Fruit fly (Drosophila melanogaster) whole organism, embryonic: ENCODE measurements around the gene Mrm2.

Source experiments
- Adf1 ChIP-seq: fragments of 200-800 bp; sonication (Bioruptor generic); IDR thresholded peaks from 2 replicates; pipeline ENCODE4 v1.3.6; 2022; ENCODE audit warnings: missing biosample characterization, missing genetic modification characterization
- Asciz ChIP-seq: fragments of 200-800 bp; sonication (Bioruptor generic); optimal IDR thresholded peaks from 2 replicates; lab custom pipeline; 2017; ENCODE audit warnings: missing biosample characterization, mild to moderate bottlenecking, missing genetic modification characterization, missing genetic modification reagents
- BtbVII ChIP-seq: fragments of 200-800 bp; sonication (Bioruptor generic); optimal IDR thresholded peaks from 3 replicates; lab custom pipeline; 2017; ENCODE audit warnings: missing biosample characterization, mild to moderate bottlenecking, missing genetic modification characterization
- CG10959 ChIP-seq: fragments of 200-800 bp; sonication (Bioruptor generic); IDR thresholded peaks from 2 replicates; pipeline ENCODE4 v1.3.6; 2022; ENCODE audit warnings: missing biosample characterization, missing genetic modification characterization
- CG11085 ChIP-seq: fragments of 200-800 bp; sonication (Bioruptor generic); IDR thresholded peaks from 2 replicates; pipeline ENCODE4 v1.3.6; 2022; ENCODE audit warnings: missing biosample characterization, missing genetic modification characterization
- CG11093 ChIP-seq: fragments of 200-800 bp; sonication (Bioruptor generic); IDR thresholded peaks from 3 replicates; pipeline ENCODE4 v1.3.6; 2022; ENCODE audit warnings: missing biosample characterization, missing genetic modification characterization
- CG12391 ChIP-seq: fragments of 200-800 bp; sonication (Bioruptor generic); optimal IDR thresholded peaks from 3 replicates; lab custom pipeline; 2018; ENCODE audit warnings: missing biosample characterization, mild to moderate bottlenecking, missing genetic modification characterization, moderate library complexity
- CG13624 ChIP-seq: fragments of 200-800 bp; sonication (Bioruptor generic); optimal IDR thresholded peaks from 2 replicates; lab custom pipeline; 2016; ENCODE audit warnings: missing biosample characterization, missing genetic modification characterization
- CG14860 ChIP-seq: fragments of 200-800 bp; sonication (Bioruptor generic); IDR thresholded peaks from 3 replicates; pipeline ENCODE4 v1.3.6; 2022; ENCODE audit warnings: missing biosample characterization, missing genetic modification characterization; ENCODE audit not compliant: partially characterized antibody
- CG15601 ChIP-seq: fragments of 200-800 bp; sonication (Bioruptor generic); optimal IDR thresholded peaks from 3 replicates; lab custom pipeline; 2019; ENCODE audit warnings: missing biosample characterization, mild to moderate bottlenecking, missing genetic modification characterization, moderate library complexity
- CG1647 ChIP-seq: fragments of 200-800 bp; sonication (Bioruptor generic); optimal IDR thresholded peaks from 3 replicates; lab custom pipeline; 2016; ENCODE audit warnings: missing biosample characterization, missing genetic modification characterization
- CG16813 ChIP-seq: fragments of 200-800 bp; sonication (Bioruptor generic); IDR thresholded peaks from 3 replicates; pipeline ENCODE4 v1.3.6; 2022; ENCODE audit warnings: missing biosample characterization, missing genetic modification characterization; ENCODE audit not compliant: partially characterized antibody
- CG18764 ChIP-seq: fragments of 200-800 bp; sonication (Bioruptor generic); optimal IDR thresholded peaks from 3 replicates; lab custom pipeline; 2016; ENCODE audit warnings: missing biosample characterization, missing genetic modification characterization
- CG2199 ChIP-seq: fragments of 200-800 bp; sonication (Bioruptor generic); IDR thresholded peaks from 3 replicates; pipeline ENCODE4 v1.3.6; 2022; ENCODE audit warnings: missing biosample characterization, missing genetic modification characterization
- CG3407 ChIP-seq: fragments of 200-800 bp; sonication (Bioruptor generic); optimal IDR thresholded peaks from 2 replicates; lab custom pipeline; 2018; ENCODE audit warnings: missing biosample characterization, mild to moderate bottlenecking, missing genetic modification characterization
- CG34376 ChIP-seq: fragments of 200-800 bp; sonication (Bioruptor generic); optimal IDR thresholded peaks from 2 replicates; lab custom pipeline; 2018; ENCODE audit warnings: missing biosample characterization, mild to moderate bottlenecking, missing genetic modification characterization
- CG34422 ChIP-seq: fragments of 200-800 bp; sonication (Bioruptor generic); IDR thresholded peaks from 3 replicates; pipeline ENCODE4 v1.3.6; 2022; ENCODE audit warnings: missing biosample characterization, missing genetic modification characterization
- CG4730 ChIP-seq: fragments of 200-800 bp; sonication (Bioruptor generic); IDR thresholded peaks from 2 replicates; pipeline ENCODE4 v1.3.6; 2022; ENCODE audit warnings: missing biosample characterization, missing genetic modification characterization
- CG6689 ChIP-seq: fragments of 200-800 bp; sonication (Bioruptor generic); IDR thresholded peaks from 2 replicates; pipeline ENCODE4 v1.3.6; 2022; ENCODE audit warnings: missing biosample characterization, missing genetic modification characterization
- CG6854 ChIP-seq: fragments of 200-800 bp; sonication (Bioruptor generic); optimal IDR thresholded peaks from 3 replicates; lab custom pipeline; 2017; ENCODE audit warnings: missing biosample characterization, mild to moderate bottlenecking, missing genetic modification characterization
- D19A ChIP-seq: fragments of 200-800 bp; optimal IDR thresholded peaks from 3 replicates; lab custom pipeline; 2019; ENCODE audit warnings: missing biosample characterization, mild to moderate bottlenecking, missing genetic modification characterization, moderate library complexity
- Fer3 ChIP-seq: fragments of 200-800 bp; sonication (Bioruptor generic); optimal IDR thresholded peaks from 2 replicates; lab custom pipeline; 2018; ENCODE audit warnings: missing biosample characterization, mild to moderate bottlenecking, missing genetic modification characterization, moderate library complexity
- HHEX ChIP-seq: fragments of 200-800 bp; sonication (Bioruptor generic); optimal IDR thresholded peaks from 3 replicates; lab custom pipeline; 2017; ENCODE audit warnings: missing biosample characterization, mild to moderate bottlenecking, missing genetic modification characterization, missing genetic modification reagents
- HLHmδ ChIP-seq: fragments of 200-800 bp; sonication (Bioruptor generic); optimal IDR thresholded peaks from 2 replicates; lab custom pipeline; 2018; ENCODE audit warnings: missing biosample characterization, mild to moderate bottlenecking, missing genetic modification characterization, moderate library complexity
- Lhr ChIP-seq: fragments of 200-800 bp; sonication (Bioruptor generic); optimal IDR thresholded peaks from 3 replicates; lab custom pipeline; 2017; ENCODE audit warnings: mild to moderate bottlenecking, missing biosample characterization, missing genetic modification reagents, missing genetic modification characterization
- Nf-YC ChIP-seq: fragments of 200-800 bp; optimal IDR thresholded peaks from 3 replicates; lab custom pipeline; 2019; ENCODE audit warnings: missing biosample characterization, mild to moderate bottlenecking, missing genetic modification characterization, moderate library complexity
- Rfx ChIP-seq: fragments of 200-800 bp; sonication (Bioruptor generic); IDR thresholded peaks from 2 replicates; pipeline ENCODE4 v1.3.6; 2022; ENCODE audit warnings: missing biosample characterization, missing genetic modification characterization
- Tbp ChIP-seq: fragments of >200 bp; optimal IDR thresholded peaks from 2 replicates; lab custom pipeline; 2018; ENCODE audit warnings: missing biosample characterization, missing genetic modification characterization
- Xbp1 ChIP-seq: fragments of 200-800 bp; sonication (Bioruptor generic); optimal IDR thresholded peaks from 3 replicates; lab custom pipeline; 2016; ENCODE audit warnings: missing biosample characterization, mild to moderate bottlenecking, missing genetic modification characterization
- ap ChIP-seq: fragments of 200-800 bp; sonication (Bioruptor generic); IDR thresholded peaks from 2 replicates; pipeline ENCODE4 v1.3.6; 2022; ENCODE audit warnings: missing biosample characterization, missing genetic modification characterization
- ash1 ChIP-seq: fragments of 200-800 bp; sonication (Bioruptor generic); optimal IDR thresholded peaks from 2 replicates; lab custom pipeline; 2018; ENCODE audit warnings: missing biosample characterization, mild to moderate bottlenecking, missing genetic modification characterization
- cg ChIP-seq: fragments of 200-800 bp; sonication (Bioruptor generic); optimal IDR thresholded peaks from 3 replicates; lab custom pipeline; 2019; ENCODE audit warnings: missing biosample characterization, mild to moderate bottlenecking, missing genetic modification characterization, moderate library complexity
- chinmo ChIP-seq: fragments of 200-800 bp; sonication (Bioruptor generic); IDR thresholded peaks from 4 replicates; pipeline ENCODE4 v1.3.6; 2022; ENCODE audit warnings: missing biosample characterization, missing genetic modification characterization; ENCODE audit not compliant: partially characterized antibody
- chm ChIP-seq: fragments of 200-800 bp; sonication (Bioruptor generic); IDR thresholded peaks from 2 replicates; pipeline ENCODE4 v1.3.6; 2022; ENCODE audit warnings: missing biosample characterization, missing genetic modification characterization
- crc ChIP-seq: fragments of 200-800 bp; sonication (Bioruptor generic); optimal IDR thresholded peaks from 2 replicates; lab custom pipeline; 2016; ENCODE audit warnings: missing biosample characterization, missing genetic modification characterization
- dmrt99B ChIP-seq: fragments of 200-800 bp; sonication (Bioruptor generic); optimal IDR thresholded peaks from 2 replicates; lab custom pipeline; 2018; ENCODE audit warnings: missing biosample characterization, mild to moderate bottlenecking, missing genetic modification characterization, moderate library complexity
- emc ChIP-seq: fragments of 200-800 bp; sonication (Bioruptor generic); optimal IDR thresholded peaks from 2 replicates; lab custom pipeline; 2016; ENCODE audit warnings: missing biosample characterization, missing genetic modification characterization
- fd102C ChIP-seq: fragments of 200-800 bp; sonication (Bioruptor generic); optimal IDR thresholded peaks from 2 replicates; lab custom pipeline; 2018; ENCODE audit warnings: missing biosample characterization, mild to moderate bottlenecking, missing genetic modification characterization, moderate library complexity
- fu2 ChIP-seq: fragments of 200-800 bp; sonication (Bioruptor generic); optimal IDR thresholded peaks from 2 replicates; lab custom pipeline; 2016; ENCODE audit warnings: missing biosample characterization, missing genetic modification characterization
- lmd ChIP-seq: fragments of 200-800 bp; sonication (Bioruptor generic); IDR thresholded peaks from 2 replicates; pipeline ENCODE4 v1.3.6; 2022; ENCODE audit warnings: missing biosample characterization, missing genetic modification characterization
- lov ChIP-seq, 2 experiments: fragments of 200-800 bp in 1 of 2; fragments of >200 bp in 1 of 2; sonication (Bioruptor generic) in 1 of 2; IDR thresholded peaks in 1 of 2; optimal IDR thresholded peaks in 1 of 2; 2 replicates in 1 of 2; 3 replicates in 1 of 2; pipeline versions ENCODE4 v1.3.6 to Lab custom; 2017 to 2022; ENCODE audit warnings: missing biosample characterization in 1 of 2, missing genetic modification characterization in 1 of 2
- luna ChIP-seq: fragments of 200-800 bp; sonication (Bioruptor generic); optimal IDR thresholded peaks from 2 replicates; lab custom pipeline; 2016; ENCODE audit warnings: missing biosample characterization, missing genetic modification characterization
- mld ChIP-seq: fragments of 200-800 bp; sonication (Bioruptor generic); IDR thresholded peaks from 3 replicates; pipeline ENCODE4 v1.3.6; 2022; ENCODE audit warnings: missing biosample characterization, missing genetic modification characterization; ENCODE audit not compliant: partially characterized antibody
- nmo ChIP-seq: fragments of 200-800 bp; sonication (Bioruptor generic); optimal IDR thresholded peaks from 2 replicates; lab custom pipeline; 2018; ENCODE audit warnings: missing biosample characterization, mild to moderate bottlenecking, missing genetic modification characterization, moderate library complexity
- onecut ChIP-seq: fragments of 200-800 bp; sonication (Bioruptor generic); IDR thresholded peaks from 2 replicates; pipeline ENCODE4 v1.3.6; 2022; ENCODE audit warnings: missing biosample characterization, missing genetic modification characterization
- phol ChIP-seq: fragments of 200-800 bp; sonication (Bioruptor generic); optimal IDR thresholded peaks from 3 replicates; lab custom pipeline; 2018; ENCODE audit warnings: missing biosample characterization, mild to moderate bottlenecking, missing genetic modification characterization, moderate library complexity
- sim ChIP-seq: fragments of 200-800 bp; sonication (Bioruptor generic); IDR thresholded peaks from 2 replicates; pipeline ENCODE4 v1.3.6; 2022; ENCODE audit warnings: missing biosample characterization, missing genetic modification characterization
- stwl ChIP-seq: fragments of 200-800 bp; sonication (Bioruptor generic); optimal IDR thresholded peaks from 3 replicates; lab custom pipeline; 2018; ENCODE audit warnings: missing biosample characterization, mild to moderate bottlenecking, missing genetic modification characterization, moderate library complexity
- tgo ChIP-seq: fragments of 200-800 bp; sonication (Bioruptor generic); IDR thresholded peaks from 3 replicates; pipeline ENCODE4 v1.3.6; 2022; ENCODE audit warnings: missing biosample characterization, missing genetic modification characterization
- ttk ChIP-seq: fragments of 200-800 bp; sonication (Bioruptor generic); IDR thresholded peaks from 2 replicates; pipeline ENCODE4 v2.1.2; 2022; ENCODE audit warnings: missing biosample characterization, missing genetic modification characterization

Mrm2 gene

dm6 chr3R:19836687-19837086 is 24.7 kb upstream of the Mrm2 start, which contains the start of gene bnl (continued):
- no peak for TF ChIP-seq Fer3
- no peak for TF ChIP-seq emc (GFP tag; lab: Kevin White, UChicago)
- peak; percentile 25 for TF ChIP-seq HHEX
- peak; percentile 48 for TF ChIP-seq fd102C (GFP tag; lab: Kevin White, UChicago)
- TF ChIP-seq CG11085: no peak
- TF ChIP-seq ttk (GFP tag; lab: Robert Waterston, UW): no peak
- TF ChIP-seq CG14860 (GFP tag; lab: Robert Waterston, UW): peak; percentile 41; the same call in 1 of the 3 replicates
- TF ChIP-seq Tbp (GFP tag; lab: Kevin White, UChicago): no peak
- TF ChIP-seq CG4730: no peak
- TF ChIP-seq D19A (tag; lab: Kevin White, UChicago): peak; percentile 22
- no peak for TF ChIP-seq fu2 (GFP tag; lab: Kevin White, UChicago)
- peak; percentile 64 for TF ChIP-seq Nf-YC
- peak; percentile 83; the same call in 3 of the 4 replicates for TF ChIP-seq chinmo (GFP tag; lab: Robert Waterston, UW)
- TF ChIP-seq CG1647: peak; percentile 50
- no peak for TF ChIP-seq ap
- TF ChIP-seq CG16813 (GFP tag; lab: Robert Waterston, UW): peak; percentile 45; the same call in 2 of the 3 replicates
- TF ChIP-seq CG13624 (GFP tag; lab: Kevin White, UChicago): peak; percentile 24
- no peak for TF ChIP-seq CG10959
- peak; percentile 16 for TF ChIP-seq Xbp1
- TF ChIP-seq nmo (GFP tag; lab: Kevin White, UChicago): peak; percentile 11
- TF ChIP-seq stwl: peak; percentile 50
- TF ChIP-seq Lhr (GFP tag; lab: Kevin White, UChicago): no peak
- TF ChIP-seq phol (tag; lab: Kevin White, UChicago): peak; percentile 31
- peak; percentile 5 for TF ChIP-seq luna
- peak; percentile 77 for TF ChIP-seq ash1 (GFP tag; lab: Kevin White, UChicago)
- peak; percentile 23 for TF ChIP-seq dmrt99B
- 0 out of 3 replicates have a peak, but pooled peaks have one; percentile 17 for TF ChIP-seq tgo
- no peak; the same call in 2 of the 3 replicates for TF ChIP-seq mld
- peak; percentile 61 for TF ChIP-seq CG34376 (GFP tag; lab: Kevin White, UChicago)
- TF ChIP-seq sim: peak; percentile 13; the same call in 1 of the 2 replicates
- TF ChIP-seq CG6689 (GFP tag; lab: Robert Waterston, UW): no peak
- TF ChIP-seq CG11093 (GFP tag; lab: Robert Waterston, UW): no peak; the same call in 2 of the 3 replicates
- peak; percentile 6 for TF ChIP-seq Asciz (GFP tag; lab: Kevin White, UChicago)
- peak; percentile 84 for TF ChIP-seq chm (GFP tag; lab: Robert Waterston, UW)
- peak; percentile 93; the same call in 2 of the 3 replicates for TF ChIP-seq CG2199 (GFP tag; lab: Robert Waterston, UW)
- peak; percentile 38 for TF ChIP-seq BtbVII (GFP tag; lab: Kevin White, UChicago)
- TF ChIP-seq CG6854 (GFP tag; lab: Kevin White, UChicago): peak; percentile 23
- TF ChIP-seq lmd (GFP tag; lab: Robert Waterston, UW): 0 out of 2 replicates have a peak, but pooled peaks have one; percentile 16
- peak; percentile 51 for TF ChIP-seq onecut
- peak; percentile 84 for TF ChIP-seq HLHmδ (GFP tag; lab: Kevin White, UChicago)
- no peak for TF ChIP-seq crc (GFP tag; lab: Kevin White, UChicago)
- peak; percentile 71 for TF ChIP-seq Rfx (GFP tag; lab: Robert Waterston, UW)
- no peak for TF ChIP-seq CG12391 (tag; lab: Kevin White, UChicago)
- no peak for TF ChIP-seq lov (optimal IDR thresholded peaks at IDR 0.05; lab: Kevin White, UChicago)
- peak; percentile 53; the same call in 2 of the 3 replicates for TF ChIP-seq lov (GFP tag; IDR thresholded peaks at IDR 0.05; lab: Robert Waterston, UW)
- TF ChIP-seq cg (GFP tag; lab: Kevin White, UChicago): no peak
- no peak for TF ChIP-seq CG18764
- no peak for TF ChIP-seq CG3407 (GFP tag; lab: Kevin White, UChicago)
- TF ChIP-seq CG15601: peak; percentile 2
- peak; percentile 69 for TF ChIP-seq Adf1 (GFP tag; lab: Robert Waterston, UW)
- TF ChIP-seq CG34422: no peak; the same call in 2 of the 3 replicates
